Fruit fly (Drosophila melanogaster) whole organism, embryonic: ENCODE results near the gene CG43085.

ENCODE experiments used
- Abd-B ChIP-seq: fragments of 200-800 bp; sonication (Bioruptor generic); optimal IDR thresholded peaks from 2 replicates; lab custom pipeline; 2018; ENCODE audit warnings: missing biosample characterization, mild to moderate bottlenecking, missing genetic modification characterization, moderate library complexity
- Ada2b ChIP-seq: fragments of 200-800 bp; sonication (Bioruptor generic); IDR thresholded peaks from 2 replicates; pipeline ENCODE4 v1.3.6; 2022; ENCODE audit warnings: missing biosample characterization, missing genetic modification characterization
- CG10654 ChIP-seq: fragments of 200-800 bp; sonication (Bioruptor generic); optimal IDR thresholded peaks from 2 replicates; lab custom pipeline; 2016; ENCODE audit warnings: missing biosample characterization, missing genetic modification characterization
- CG10979 ChIP-seq: fragments of 200-800 bp; sonication (Bioruptor generic); optimal IDR thresholded peaks from 2 replicates; lab custom pipeline; 2018; ENCODE audit warnings: missing biosample characterization, mild to moderate bottlenecking, missing genetic modification characterization, moderate library complexity
- CG11247 ChIP-seq: fragments of 200-800 bp; sonication (Bioruptor generic); IDR thresholded peaks from 2 replicates; pipeline ENCODE4 v1.3.6; 2022; ENCODE audit warnings: missing biosample characterization, missing genetic modification characterization
- CG13296 ChIP-seq: fragments of 200-800 bp; sonication (Bioruptor generic); optimal IDR thresholded peaks from 3 replicates; lab custom pipeline; 2018; ENCODE audit warnings: missing biosample characterization, mild to moderate bottlenecking, missing genetic modification characterization
- CG14710 ChIP-seq: fragments of 200-800 bp; sonication (Bioruptor generic); optimal IDR thresholded peaks from 3 replicates; lab custom pipeline; 2019; ENCODE audit warnings: missing biosample characterization, mild to moderate bottlenecking, missing genetic modification characterization, moderate library complexity
- CG17186 ChIP-seq: fragments of 200-800 bp; sonication (Bioruptor generic); optimal IDR thresholded peaks from 3 replicates; lab custom pipeline; 2017; ENCODE audit warnings: missing biosample characterization, missing genetic modification reagents, missing genetic modification characterization
- CG17328 ChIP-seq: fragments of 200-800 bp; sonication (Bioruptor generic); IDR thresholded peaks from 2 replicates; pipeline ENCODE4 v1.3.6; 2022; ENCODE audit warnings: missing biosample characterization, missing genetic modification characterization
- CG18476 ChIP-seq: fragments of 200-800 bp; sonication (Bioruptor generic); optimal IDR thresholded peaks from 2 replicates; lab custom pipeline; 2016; ENCODE audit warnings: missing biosample characterization, mild to moderate bottlenecking, missing genetic modification characterization
- CG18599 ChIP-seq: fragments of 200-800 bp; sonication (Bioruptor generic); optimal IDR thresholded peaks from 3 replicates; lab custom pipeline; 2017; ENCODE audit warnings: missing biosample characterization, missing genetic modification characterization, mild to moderate bottlenecking, moderate library complexity, missing genetic modification reagents
- CG18764 ChIP-seq: fragments of 200-800 bp; sonication (Bioruptor generic); optimal IDR thresholded peaks from 3 replicates; lab custom pipeline; 2016; ENCODE audit warnings: missing biosample characterization, missing genetic modification characterization
- CG2202 ChIP-seq: fragments of 200-800 bp; sonication (Bioruptor generic); optimal IDR thresholded peaks from 2 replicates; lab custom pipeline; 2018; ENCODE audit warnings: missing biosample characterization, mild to moderate bottlenecking, missing genetic modification characterization
- CG30020 ChIP-seq: fragments of 200-800 bp; optimal IDR thresholded peaks from 2 replicates; lab custom pipeline; 2019; ENCODE audit warnings: missing biosample characterization, mild to moderate bottlenecking, missing genetic modification characterization, moderate library complexity
- CG3281 ChIP-seq: fragments of 200-800 bp; sonication (Bioruptor generic); optimal IDR thresholded peaks from 3 replicates; lab custom pipeline; 2017; ENCODE audit warnings: missing biosample characterization, mild to moderate bottlenecking, missing genetic modification characterization
- CG5953 ChIP-seq: fragments of 200-800 bp; sonication (Bioruptor generic); IDR thresholded peaks from 2 replicates; pipeline ENCODE4 v1.3.6; 2022; ENCODE audit warnings: missing biosample characterization, missing genetic modification characterization
- CG6683 ChIP-seq: fragments of 200-800 bp; sonication (Bioruptor generic); optimal IDR thresholded peaks from 2 replicates; lab custom pipeline; 2017; ENCODE audit warnings: missing biosample characterization, mild to moderate bottlenecking, missing genetic modification characterization, missing genetic modification reagents
- CG8359 ChIP-seq: fragments of 200-800 bp; sonication (Bioruptor generic); optimal IDR thresholded peaks from 2 replicates; lab custom pipeline; 2017; ENCODE audit warnings: missing biosample characterization, mild to moderate bottlenecking, missing genetic modification characterization, borderline replicate concordance
- CG8765 ChIP-seq: fragments of 200-800 bp; sonication (Bioruptor generic); IDR thresholded peaks from 2 replicates; pipeline ENCODE4 v1.3.6; 2022; ENCODE audit warnings: missing biosample characterization, missing genetic modification characterization
- CG9876 ChIP-seq: fragments of 200-800 bp; sonication (Bioruptor generic); optimal IDR thresholded peaks from 2 replicates; lab custom pipeline; 2016; ENCODE audit warnings: missing biosample characterization, missing genetic modification characterization
- D19B ChIP-seq: fragments of 200-800 bp; sonication (Bioruptor generic); optimal IDR thresholded peaks from 2 replicates; lab custom pipeline; 2017; ENCODE audit warnings: missing biosample characterization, mild to moderate bottlenecking, missing genetic modification characterization
- Drgx ChIP-seq: fragments of 200-800 bp; sonication (Bioruptor generic); IDR thresholded peaks from 2 replicates; pipeline ENCODE4 v1.3.6; 2022; ENCODE audit warnings: missing biosample characterization, missing genetic modification characterization
- Ets97D ChIP-seq: fragments of 200-800 bp; sonication (Bioruptor generic); optimal IDR thresholded peaks from 3 replicates; lab custom pipeline; 2016; ENCODE audit warnings: missing biosample characterization, missing genetic modification characterization
- Fer2 ChIP-seq: fragments of 200-800 bp; sonication (Bioruptor generic); optimal IDR thresholded peaks from 2 replicates; lab custom pipeline; 2018; ENCODE audit warnings: missing biosample characterization, mild to moderate bottlenecking, missing genetic modification characterization, moderate library complexity
- Gsc ChIP-seq: fragments of 200-800 bp; sonication (Bioruptor generic); IDR thresholded peaks from 2 replicates; pipeline ENCODE4 v1.3.6; 2022; ENCODE audit warnings: missing biosample characterization, missing genetic modification characterization
- Gug ChIP-seq: fragments of 200-800 bp; sonication (Bioruptor generic); IDR thresholded peaks from 4 replicates; pipeline ENCODE4 v1.3.6; 2022; ENCODE audit warnings: missing biosample characterization, missing genetic modification characterization
- H2.0 ChIP-seq: fragments of 200-800 bp; sonication (Bioruptor generic); IDR thresholded peaks from 2 replicates; pipeline ENCODE4 v1.3.6; 2022; ENCODE audit warnings: missing biosample characterization, missing genetic modification characterization
- HLH3B ChIP-seq: fragments of 200-800 bp; sonication (Bioruptor generic); IDR thresholded peaks from 2 replicates; pipeline ENCODE4 v1.3.6; 2022; ENCODE audit warnings: missing biosample characterization, missing genetic modification characterization
- Hand ChIP-seq: fragments of 200-800 bp; sonication (Bioruptor generic); optimal IDR thresholded peaks from 2 replicates; lab custom pipeline; 2017; ENCODE audit warnings: mild to moderate bottlenecking, missing biosample characterization, missing genetic modification reagents, missing genetic modification characterization
- Neu2 ChIP-seq: fragments of 200-800 bp; sonication (Bioruptor generic); optimal IDR thresholded peaks from 3 replicates; lab custom pipeline; 2016; ENCODE audit warnings: missing biosample characterization, missing genetic modification characterization, borderline replicate concordance
- Rfx ChIP-seq: fragments of 200-800 bp; sonication (Bioruptor generic); IDR thresholded peaks from 2 replicates; pipeline ENCODE4 v1.3.6; 2022; ENCODE audit warnings: missing biosample characterization, missing genetic modification characterization
- Sry-β ChIP-seq: fragments of 200-800 bp; sonication (Bioruptor generic); optimal IDR thresholded peaks from 2 replicates; lab custom pipeline; 2018; ENCODE audit warnings: missing biosample characterization, mild to moderate bottlenecking, missing genetic modification characterization, moderate library complexity
- TFAM ChIP-seq: fragments of 200-800 bp; sonication (Bioruptor generic); optimal IDR thresholded peaks from 2 replicates; lab custom pipeline; 2017; ENCODE audit warnings: missing biosample characterization, missing genetic modification characterization, inconsistent platforms
- ara ChIP-seq: fragments of 200-800 bp; sonication (Bioruptor generic); IDR thresholded peaks from 2 replicates; pipeline ENCODE4 v1.3.6; 2022; ENCODE audit warnings: missing biosample characterization, missing genetic modification characterization
- ash1 ChIP-seq: fragments of 200-800 bp; sonication (Bioruptor generic); optimal IDR thresholded peaks from 2 replicates; lab custom pipeline; 2018; ENCODE audit warnings: missing biosample characterization, mild to moderate bottlenecking, missing genetic modification characterization
- croc ChIP-seq: fragments of 200-800 bp; sonication (Bioruptor generic); conservative IDR thresholded peaks from 3 replicates; pipeline ENCODE4 v1.3.6; 2022; ENCODE audit warnings: missing biosample characterization, missing genetic modification characterization
- dan ChIP-seq: fragments of 200-800 bp; sonication (Bioruptor generic); IDR thresholded peaks from 2 replicates; pipeline ENCODE4 v1.3.6; 2022; ENCODE audit warnings: missing biosample characterization, missing genetic modification characterization
- dm ChIP-seq: fragments of 200-800 bp; sonication (Bioruptor generic); optimal IDR thresholded peaks from 3 replicates; lab custom pipeline; 2016; ENCODE audit warnings: missing biosample characterization, missing genetic modification characterization
- emc ChIP-seq: fragments of 200-800 bp; sonication (Bioruptor generic); optimal IDR thresholded peaks from 2 replicates; lab custom pipeline; 2016; ENCODE audit warnings: missing biosample characterization, missing genetic modification characterization
- ewg ChIP-seq: fragments of 200-800 bp; sonication (Bioruptor generic); optimal IDR thresholded peaks from 3 replicates; lab custom pipeline; 2017; ENCODE audit warnings: mild to moderate bottlenecking, missing biosample characterization, missing genetic modification reagents, missing genetic modification characterization
- insv ChIP-seq, 2 experiments: fragments of 200-800 bp; sonication (Bioruptor generic); optimal IDR thresholded peaks; 3 replicates each; lab custom pipeline; 2016 to 2018; ENCODE audit warnings: missing biosample characterization in 2 of 2, missing genetic modification characterization in 2 of 2
- kay ChIP-seq: fragments of 200-800 bp; sonication (Bioruptor generic); optimal IDR thresholded peaks from 2 replicates; lab custom pipeline; 2016; ENCODE audit warnings: missing biosample characterization, missing genetic modification characterization
- lbe ChIP-seq: fragments of 200-800 bp; sonication (Bioruptor generic); optimal IDR thresholded peaks from 2 replicates; lab custom pipeline; 2016; ENCODE audit warnings: missing biosample characterization, mild to moderate bottlenecking, missing genetic modification characterization
- lmd ChIP-seq: fragments of 200-800 bp; sonication (Bioruptor generic); IDR thresholded peaks from 2 replicates; pipeline ENCODE4 v1.3.6; 2022; ENCODE audit warnings: missing biosample characterization, missing genetic modification characterization
- org-1 ChIP-seq: fragments of 200-800 bp; sonication (Bioruptor generic); optimal IDR thresholded peaks from 2 replicates; lab custom pipeline; 2017; ENCODE audit warnings: missing biosample characterization, missing genetic modification characterization
- p53 ChIP-seq: fragments of 200-800 bp; sonication (Bioruptor generic); optimal IDR thresholded peaks from 2 replicates; lab custom pipeline; 2016; ENCODE audit warnings: missing biosample characterization, missing genetic modification characterization
- phol ChIP-seq: fragments of 200-800 bp; sonication (Bioruptor generic); optimal IDR thresholded peaks from 3 replicates; lab custom pipeline; 2018; ENCODE audit warnings: missing biosample characterization, mild to moderate bottlenecking, missing genetic modification characterization, moderate library complexity
- sens-2 ChIP-seq: fragments of 200-800 bp; sonication (Bioruptor generic); IDR thresholded peaks from 2 replicates; pipeline ENCODE4 v1.3.6; 2022; ENCODE audit warnings: missing biosample characterization, missing genetic modification characterization
- tin ChIP-seq: fragments of 200-800 bp; sonication (Bioruptor generic); optimal IDR thresholded peaks from 3 replicates; lab custom pipeline; 2016; ENCODE audit warnings: missing biosample characterization, missing genetic modification characterization
- twi ChIP-seq: fragments of 200-800 bp; optimal IDR thresholded peaks from 2 replicates; lab custom pipeline; 2019; ENCODE audit warnings: missing biosample characterization, mild to moderate bottlenecking, missing genetic modification characterization, moderate library complexity
- wdn ChIP-seq: fragments of 200-800 bp; sonication (Bioruptor generic); IDR thresholded peaks from 2 replicates; pipeline ENCODE4 v1.3.6; 2022; ENCODE audit warnings: missing biosample characterization, missing genetic modification characterization
- zen2 ChIP-seq: fragments of 200-800 bp; sonication (Bioruptor generic); IDR thresholded peaks from 3 replicates; pipeline ENCODE4 v1.3.6; 2022; ENCODE audit warnings: missing biosample characterization, missing genetic modification characterization; ENCODE audit not compliant: partially characterized antibody

Gene CG43085

DNA sequence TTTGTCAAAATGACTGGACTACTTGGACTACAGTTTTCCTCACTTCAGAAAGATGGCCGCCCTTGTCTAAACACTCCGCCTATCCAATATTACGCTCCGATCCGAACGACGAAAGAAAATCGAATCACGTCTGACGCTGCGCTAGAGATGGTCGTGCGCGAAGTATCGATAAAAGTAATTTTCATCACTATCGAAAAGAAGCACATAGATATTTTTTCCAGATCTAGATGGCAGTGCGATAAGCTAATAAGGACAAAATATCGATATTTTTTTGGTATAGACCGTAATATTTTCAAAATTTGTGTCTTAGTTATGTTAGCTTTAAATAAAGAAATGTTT is 1.7 kb downstream of the CG43085 start, which contains the start of gene Pep (continued):
- TF ChIP-seq wdn (GFP tag; lab: Robert Waterston, UW) (0 out of 2 replicates have a peak, but pooled peaks have one; percentile 22), kay (GFP tag; lab: Kevin White, UChicago) (peak; percentile 43), CG9876 (GFP tag; lab: Kevin White, UChicago) (no peak), CG18764 (GFP tag; lab: Kevin White, UChicago) (no peak), Drgx (GFP tag; lab: Robert Waterston, UW) (no peak), sens-2 (GFP tag; lab: Robert Waterston, UW) (no peak), Rfx (GFP tag; lab: Robert Waterston, UW) (no peak), dm (GFP tag; lab: Kevin White, UChicago) (peak; percentile 4), CG30020 (tag; lab: Kevin White, UChicago) (peak; percentile 75), CG6683 (GFP tag; lab: Kevin White, UChicago) (no peak), Ada2b (GFP tag; lab: Robert Waterston, UW) (no peak), zen2 (GFP tag; lab: Robert Waterston, UW) (peak; percentile 99; the same call in 2 of the 3 replicates), TFAM (GFP tag; lab: Kevin White, UChicago) (no peak), phol (tag; lab: Kevin White, UChicago) (peak; percentile 72), CG8359 (GFP tag; lab: Kevin White, UChicago) (no peak), lbe (GFP tag; lab: Kevin White, UChicago) (peak; percentile 38), Hand (GFP tag; lab: Kevin White, UChicago) (peak; percentile 12), p53 (GFP tag; lab: Kevin White, UChicago) (no peak), dan (no peak), Sry-β (GFP tag; lab: Kevin White, UChicago) (no peak), CG17186 (peak; percentile 67), CG13296 (GFP tag; lab: Kevin White, UChicago) (no peak), Ets97D (GFP tag; lab: Kevin White, UChicago) (peak; percentile 80), CG11247 (GFP tag; lab: Robert Waterston, UW) (no peak), insv (GFP tag; optimal IDR thresholded peaks at IDR 0.05; lab: Kevin White, UChicago) (peak in 1 of 2 experiments; percentile 31), CG2202 (tag; lab: Kevin White, UChicago) (peak; percentile 31), ara (GFP tag; lab: Robert Waterston, UW) (no peak), CG14710 (tag; lab: Kevin White, UChicago) (peak; percentile 73), ash1 (no peak), CG18476 (GFP tag; lab: Kevin White, UChicago) (no peak), org-1 (GFP tag; lab: Kevin White, UChicago) (no peak), croc (GFP tag; lab: Robert Waterston, UW) (no peak), CG18599 (GFP tag; lab: Kevin White, UChicago) (no peak), Neu2 (GFP tag; lab: Kevin White, UChicago) (no peak), Gsc (GFP tag; lab: Robert Waterston, UW) (no peak), CG5953 (GFP tag; lab: Robert Waterston, UW) (no peak), emc (GFP tag; lab: Kevin White, UChicago) (no peak), tin (peak; percentile 33), lmd (GFP tag; lab: Robert Waterston, UW) (no peak), H2.0 (GFP tag; lab: Robert Waterston, UW) (no peak), CG10654 (GFP tag; lab: Kevin White, UChicago) (no peak), CG10979 (tag; lab: Kevin White, UChicago) (no peak), twi (tag; lab: Kevin White, UChicago) (no peak), CG3281 (GFP tag; lab: Kevin White, UChicago) (no peak), D19B (GFP tag; lab: Kevin White, UChicago) (no peak), Abd-B (GFP tag; lab: Kevin White, UChicago) (no peak), CG17328 (GFP tag; lab: Robert Waterston, UW) (0 out of 2 replicates have a peak, but pooled peaks have one; percentile 39), ewg (GFP tag; lab: Kevin White, UChicago) (peak; percentile 72), Fer2 (tag; lab: Kevin White, UChicago) (no peak), HLH3B (GFP tag; lab: Robert Waterston, UW) (no peak; the same call in 1 of the 2 replicates), Gug (GFP tag; lab: Robert Waterston, UW) (no peak; the same call in 3 of the 4 replicates), CG8765 (0 out of 2 replicates have a peak, but pooled peaks have one; percentile 19)
